Worm (Caenorhabditis elegans) whole organism, early embryonic: Measurements from ENCODE around the gene C16D9.9.

Experiments
- B0310.2 ChIP-seq: sonication (generic microtip); optimal IDR thresholded peaks from 2 replicates; lab custom pipeline; 2016; ENCODE audit warnings: mild to moderate bottlenecking, missing genetic modification characterization, missing compliant biosample characterization
- F13C5.2 ChIP-seq: sonication (generic microtip); optimal IDR thresholded peaks from 2 replicates; lab custom pipeline; 2017; ENCODE audit warnings: mild to moderate bottlenecking, missing genetic modification characterization, inconsistent platforms, missing compliant biosample characterization
- ama-1 ChIP-seq: fragments of 150-350 bp; optimal IDR thresholded peaks from 2 replicates; lab custom pipeline; 2014
- ceh-36 ChIP-seq: sonication (generic microtip); optimal IDR thresholded peaks from 2 replicates; lab custom pipeline; 2016; ENCODE audit warnings: missing genetic modification characterization, inconsistent platforms, missing compliant biosample characterization
- flt-1 ChIP-seq: fragments of 200-800 bp; sonication (Bioruptor generic); IDR thresholded peaks from 2 replicates; pipeline ENCODE4 v1.3.6; 2022; ENCODE audit warnings: missing genetic modification characterization, missing compliant biosample characterization
- pes-1 ChIP-seq: fragments of 200-800 bp; sonication (Bioruptor generic); IDR thresholded peaks from 2 replicates; pipeline ENCODE4 v1.3.6; 2022; ENCODE audit warnings: missing genetic modification reagents, missing genetic modification characterization, missing compliant biosample characterization
- scrt-1 ChIP-seq: fragments of 200-800 bp; sonication (Bioruptor generic); IDR thresholded peaks from 2 replicates; pipeline ENCODE4 v1.3.6; 2022; ENCODE audit warnings: missing genetic modification characterization, missing compliant biosample characterization
- sea-1 ChIP-seq: fragments of 200-800 bp; sonication (Bioruptor generic); conservative IDR thresholded peaks from 2 replicates; pipeline ENCODE4 v1.3.6; 2022; ENCODE audit warnings: missing genetic modification characterization, missing compliant biosample characterization
- tra-4 ChIP-seq: sonication (generic microtip); optimal IDR thresholded peaks from 2 replicates; lab custom pipeline; 2017; ENCODE audit warnings: missing genetic modification characterization, missing compliant biosample characterization

DNA sequence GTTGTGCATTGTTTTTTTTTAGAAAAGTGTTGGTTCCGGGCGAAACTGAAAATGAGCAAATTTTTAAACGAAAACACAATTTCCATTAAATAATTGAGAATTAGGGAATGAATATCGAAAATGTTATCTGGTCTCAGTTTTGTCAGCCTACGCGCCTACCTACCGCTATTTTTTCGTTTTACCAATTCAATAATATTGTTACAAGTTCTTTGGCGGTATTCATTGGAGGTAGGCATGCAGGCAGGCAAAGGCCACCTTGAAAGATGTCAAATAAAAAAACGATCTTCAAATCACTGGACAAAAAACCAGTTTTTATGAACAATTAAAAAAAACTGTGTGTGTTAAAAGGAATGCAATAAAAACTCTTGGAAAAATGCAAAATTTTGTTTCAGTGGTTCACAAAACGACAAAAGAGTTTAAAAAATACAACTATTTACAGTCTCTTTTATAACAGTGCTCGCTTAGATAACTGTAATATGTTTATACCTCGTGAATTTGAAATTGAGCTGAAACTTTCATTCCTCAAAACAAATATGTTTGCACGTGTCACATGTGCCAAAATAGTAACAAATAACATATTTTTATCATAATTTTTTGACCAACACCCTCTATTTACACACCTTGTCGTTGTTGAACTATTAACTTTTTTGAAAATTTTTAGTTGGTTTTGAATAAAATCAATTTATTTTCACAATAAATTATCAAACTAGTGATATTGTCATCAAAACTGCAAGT lies 40.6 kb downstream of the C16D9.9 start, which contains the start of gene W02D7.11:
- TF ChIP-seq sea-1 (GFP tag; lab: Robert Waterston, UW) (no peak), B0310.2 (tag; lab: Kevin White, UChicago) (no peak), ceh-36 (tag; lab: Kevin White, UChicago) (no peak), ama-1 (lab: Kevin White, UChicago) (no peak), flt-1 (no peak), tra-4 (no peak), F13C5.2 (tag; lab: Kevin White, UChicago) (no peak), pes-1 (GFP tag; lab: Robert Waterston, UW) (no peak), scrt-1 (GFP tag; lab: Robert Waterston, UW) (no peak)
